Fruit fly (Drosophila melanogaster) whole organism, embryonic: ENCODE results near the gene CG12182.

ENCODE experiments used
- CG1024 ChIP-seq: fragments of 200-800 bp; sonication (Bioruptor generic); IDR thresholded peaks from 2 replicates; pipeline ENCODE4 v1.3.6; 2022; ENCODE audit warnings: missing biosample characterization, missing genetic modification characterization
- CG10979 ChIP-seq: fragments of 200-800 bp; sonication (Bioruptor generic); optimal IDR thresholded peaks from 2 replicates; lab custom pipeline; 2018; ENCODE audit warnings: missing biosample characterization, mild to moderate bottlenecking, missing genetic modification characterization, moderate library complexity
- CG11247 ChIP-seq: fragments of 200-800 bp; sonication (Bioruptor generic); IDR thresholded peaks from 2 replicates; pipeline ENCODE4 v1.3.6; 2022; ENCODE audit warnings: missing biosample characterization, missing genetic modification characterization
- CG11398 ChIP-seq: fragments of 200-800 bp; sonication (Bioruptor generic); optimal IDR thresholded peaks from 2 replicates; lab custom pipeline; 2016; ENCODE audit warnings: missing biosample characterization, missing genetic modification characterization
- CG12104 ChIP-seq: fragments of 200-800 bp; sonication (Bioruptor generic); optimal IDR thresholded peaks from 3 replicates; lab custom pipeline; 2016; ENCODE audit warnings: missing biosample characterization, missing genetic modification characterization
- CG12299 ChIP-seq: fragments of 200-800 bp; sonication (Bioruptor generic); optimal IDR thresholded peaks from 2 replicates; lab custom pipeline; 2018; ENCODE audit warnings: missing biosample characterization, mild to moderate bottlenecking, missing genetic modification characterization
- CG13123 ChIP-seq: fragments of 200-800 bp; sonication (Bioruptor generic); optimal IDR thresholded peaks from 2 replicates; lab custom pipeline; 2016; ENCODE audit warnings: missing biosample characterization, missing genetic modification characterization
- CG13287 ChIP-seq: fragments of 200-800 bp; sonication (Bioruptor generic); IDR thresholded peaks from 2 replicates; pipeline ENCODE4 v1.3.6; 2022; ENCODE audit warnings: missing biosample characterization, missing genetic modification characterization; ENCODE audit not compliant: partially characterized antibody
- CG1647 ChIP-seq: fragments of 200-800 bp; sonication (Bioruptor generic); optimal IDR thresholded peaks from 3 replicates; lab custom pipeline; 2016; ENCODE audit warnings: missing biosample characterization, missing genetic modification characterization
- CG17385 ChIP-seq: fragments of 200-800 bp; sonication (Bioruptor generic); optimal IDR thresholded peaks from 3 replicates; lab custom pipeline; 2018; ENCODE audit warnings: missing biosample characterization, mild to moderate bottlenecking, missing genetic modification characterization
- CG17829 ChIP-seq: fragments of 200-800 bp; optimal IDR thresholded peaks from 2 replicates; lab custom pipeline; 2019; ENCODE audit warnings: missing biosample characterization, mild to moderate bottlenecking, missing genetic modification characterization, moderate library complexity
- CG18011 ChIP-seq: fragments of 200-800 bp; sonication (Bioruptor generic); optimal IDR thresholded peaks from 2 replicates; lab custom pipeline; 2017; ENCODE audit warnings: missing biosample characterization, missing genetic modification characterization, mild to moderate bottlenecking, moderate library complexity, missing genotype
- CG18764 ChIP-seq: fragments of 200-800 bp; sonication (Bioruptor generic); optimal IDR thresholded peaks from 3 replicates; lab custom pipeline; 2016; ENCODE audit warnings: missing biosample characterization, missing genetic modification characterization
- CG2678 ChIP-seq: fragments of 200-800 bp; sonication (Bioruptor generic); optimal IDR thresholded peaks from 3 replicates; lab custom pipeline; 2019; ENCODE audit warnings: missing biosample characterization, mild to moderate bottlenecking, missing genetic modification characterization, moderate library complexity
- CG30403 ChIP-seq: fragments of 200-800 bp; sonication (Bioruptor generic); optimal IDR thresholded peaks from 3 replicates; lab custom pipeline; 2016; ENCODE audit warnings: missing biosample characterization, missing genetic modification characterization
- CG33557 ChIP-seq: fragments of 200-800 bp; sonication (Bioruptor generic); optimal IDR thresholded peaks from 2 replicates; lab custom pipeline; 2019; ENCODE audit warnings: missing biosample characterization, mild to moderate bottlenecking, missing genetic modification characterization, moderate library complexity
- CG4730 ChIP-seq: fragments of 200-800 bp; sonication (Bioruptor generic); IDR thresholded peaks from 2 replicates; pipeline ENCODE4 v1.3.6; 2022; ENCODE audit warnings: missing biosample characterization, missing genetic modification characterization
- CG5245 ChIP-seq: fragments of 200-800 bp; sonication (Bioruptor generic); optimal IDR thresholded peaks from 3 replicates; lab custom pipeline; 2016; ENCODE audit warnings: missing biosample characterization, missing genetic modification characterization
- CG6654 ChIP-seq: fragments of 200-800 bp; sonication (Bioruptor generic); optimal IDR thresholded peaks from 2 replicates; lab custom pipeline; 2017; ENCODE audit warnings: missing biosample characterization, mild to moderate bottlenecking, missing genetic modification characterization
- CG9609 ChIP-seq: fragments of 200-800 bp; sonication (Bioruptor generic); optimal IDR thresholded peaks from 3 replicates; lab custom pipeline; 2016; ENCODE audit warnings: missing biosample characterization, missing genetic modification characterization
- CG9932 ChIP-seq: fragments of 200-800 bp; sonication (Bioruptor generic); IDR thresholded peaks from 2 replicates; pipeline ENCODE4 v1.3.6; 2022; ENCODE audit warnings: missing biosample characterization, missing genetic modification characterization
- CrebB ChIP-seq: fragments of 200-800 bp; sonication (Bioruptor generic); optimal IDR thresholded peaks from 3 replicates; lab custom pipeline; 2018; ENCODE audit warnings: missing biosample characterization, mild to moderate bottlenecking, missing genetic modification characterization
- E2f2 ChIP-seq: fragments of 200-800 bp; sonication (Bioruptor generic); IDR thresholded peaks from 2 replicates; pipeline ENCODE4 v1.3.6; 2022; ENCODE audit warnings: missing biosample characterization, missing genetic modification characterization
- Jarid2 ChIP-seq: fragments of 200-800 bp; sonication (Bioruptor generic); optimal IDR thresholded peaks from 3 replicates; lab custom pipeline; 2017; ENCODE audit warnings: mild to moderate bottlenecking, missing biosample characterization, missing genetic modification reagents, missing genetic modification characterization
- Nf-YA ChIP-seq: fragments of 200-800 bp; sonication (Bioruptor generic); IDR thresholded peaks from 2 replicates; pipeline ENCODE4 v1.3.6; 2022; ENCODE audit warnings: missing biosample characterization, missing genetic modification characterization
- Ssrp ChIP-seq: fragments of 200-800 bp; sonication (Bioruptor generic); optimal IDR thresholded peaks from 2 replicates; lab custom pipeline; 2018; ENCODE audit warnings: missing biosample characterization, mild to moderate bottlenecking, missing genetic modification characterization, moderate library complexity
- Tbp ChIP-seq: fragments of >200 bp; optimal IDR thresholded peaks from 2 replicates; lab custom pipeline; 2018; ENCODE audit warnings: missing biosample characterization, missing genetic modification characterization
- Trl ChIP-seq, 3 experiments: fragments of >200 bp in 2 of 3; fragments of 200-800 bp in 1 of 3; sonication (Bioruptor generic) in 1 of 3; optimal IDR thresholded peaks; 2 replicates in 1 of 3; 3 replicates in 2 of 3; lab custom pipeline; 2016 to 2017; ENCODE audit warnings: missing biosample characterization in 1 of 3, missing genetic modification characterization in 1 of 3
- YL-1 ChIP-seq: fragments of 200-800 bp; sonication (Bioruptor generic); optimal IDR thresholded peaks from 3 replicates; lab custom pipeline; 2017; ENCODE audit warnings: missing biosample characterization, mild to moderate bottlenecking, missing genetic modification characterization
- ac ChIP-seq: fragments of 200-800 bp; sonication (Bioruptor generic); optimal IDR thresholded peaks from 3 replicates; lab custom pipeline; 2017; ENCODE audit warnings: missing biosample characterization, mild to moderate bottlenecking, missing genetic modification characterization
- bcd ChIP-seq: fragments of 200-800 bp; sonication (Bioruptor generic); optimal IDR thresholded peaks from 2 replicates; lab custom pipeline; 2017; ENCODE audit warnings: missing biosample characterization, mild to moderate bottlenecking, missing genetic modification characterization
- bowl ChIP-seq: fragments of 200-800 bp; sonication (Bioruptor generic); IDR thresholded peaks from 2 replicates; pipeline ENCODE4 v1.3.6; 2022; ENCODE audit warnings: missing biosample characterization, missing genetic modification characterization
- da ChIP-seq: fragments of 200-800 bp; sonication (Bioruptor generic); optimal IDR thresholded peaks from 2 replicates; lab custom pipeline; 2016; ENCODE audit warnings: missing biosample characterization, missing genetic modification characterization
- dpn ChIP-seq, 2 experiments: fragments of 200-800 bp; sonication (Bioruptor generic); optimal IDR thresholded peaks; 3 replicates each; lab custom pipeline; 2016; ENCODE audit warnings: missing biosample characterization in 2 of 2, missing genetic modification characterization in 2 of 2
- fd64A ChIP-seq: fragments of 200-800 bp; sonication (Bioruptor generic); optimal IDR thresholded peaks from 3 replicates; lab custom pipeline; 2018; ENCODE audit warnings: missing biosample characterization, mild to moderate bottlenecking, missing genetic modification characterization
- fu2 ChIP-seq: fragments of 200-800 bp; sonication (Bioruptor generic); optimal IDR thresholded peaks from 2 replicates; lab custom pipeline; 2016; ENCODE audit warnings: missing biosample characterization, missing genetic modification characterization
- gcm ChIP-seq: fragments of 200-800 bp; sonication (Bioruptor generic); optimal IDR thresholded peaks from 2 replicates; lab custom pipeline; 2019; ENCODE audit warnings: missing biosample characterization, mild to moderate bottlenecking, missing genetic modification characterization, moderate library complexity
- gem ChIP-seq: fragments of 200-800 bp; sonication (Bioruptor generic); optimal IDR thresholded peaks from 2 replicates; lab custom pipeline; 2019; ENCODE audit warnings: missing biosample characterization, mild to moderate bottlenecking, missing genetic modification characterization, moderate library complexity
- nerfin-1 ChIP-seq: fragments of 200-800 bp; sonication (Bioruptor generic); optimal IDR thresholded peaks from 3 replicates; lab custom pipeline; 2019; ENCODE audit warnings: missing biosample characterization, mild to moderate bottlenecking, missing genetic modification characterization, moderate library complexity
- odd ChIP-seq: fragments of 200-800 bp; sonication (Bioruptor generic); optimal IDR thresholded peaks from 2 replicates; lab custom pipeline; 2017; ENCODE audit warnings: missing biosample characterization, mild to moderate bottlenecking, missing genetic modification characterization
- pb ChIP-seq: fragments of 200-800 bp; sonication (Bioruptor generic); optimal IDR thresholded peaks from 3 replicates; lab custom pipeline; 2016; ENCODE audit warnings: missing biosample characterization, missing genetic modification characterization
- phol ChIP-seq: fragments of 200-800 bp; sonication (Bioruptor generic); optimal IDR thresholded peaks from 3 replicates; lab custom pipeline; 2018; ENCODE audit warnings: missing biosample characterization, mild to moderate bottlenecking, missing genetic modification characterization, moderate library complexity
- row ChIP-seq: fragments of 200-800 bp; sonication (Bioruptor generic); IDR thresholded peaks from 3 replicates; pipeline ENCODE4 v1.3.6; 2022; ENCODE audit warnings: missing biosample characterization, missing genetic modification characterization
- salm ChIP-seq: fragments of 200-800 bp; sonication (Bioruptor generic); optimal IDR thresholded peaks from 2 replicates; lab custom pipeline; 2018; ENCODE audit warnings: missing biosample characterization, mild to moderate bottlenecking, missing genetic modification characterization
- sens-2 ChIP-seq: fragments of 200-800 bp; sonication (Bioruptor generic); IDR thresholded peaks from 2 replicates; pipeline ENCODE4 v1.3.6; 2022; ENCODE audit warnings: missing biosample characterization, missing genetic modification characterization
- seq ChIP-seq: fragments of 200-800 bp; sonication (Bioruptor generic); IDR thresholded peaks from 2 replicates; pipeline ENCODE4 v1.3.6; 2022; ENCODE audit warnings: missing biosample characterization, missing genetic modification characterization
- tup ChIP-seq: fragments of 200-800 bp; sonication (Bioruptor generic); optimal IDR thresholded peaks from 2 replicates; lab custom pipeline; 2016; ENCODE audit warnings: missing biosample characterization, mild to moderate bottlenecking, missing genetic modification characterization, moderate library complexity
- wdn ChIP-seq: fragments of 200-800 bp; sonication (Bioruptor generic); IDR thresholded peaks from 2 replicates; pipeline ENCODE4 v1.3.6; 2022; ENCODE audit warnings: missing biosample characterization, missing genetic modification characterization
- zen ChIP-seq: fragments of 200-800 bp; sonication (Bioruptor generic); optimal IDR thresholded peaks from 3 replicates; lab custom pipeline; 2018; ENCODE audit warnings: missing biosample characterization, mild to moderate bottlenecking, missing genetic modification characterization, moderate library complexity

The CG12182 gene

DNA sequence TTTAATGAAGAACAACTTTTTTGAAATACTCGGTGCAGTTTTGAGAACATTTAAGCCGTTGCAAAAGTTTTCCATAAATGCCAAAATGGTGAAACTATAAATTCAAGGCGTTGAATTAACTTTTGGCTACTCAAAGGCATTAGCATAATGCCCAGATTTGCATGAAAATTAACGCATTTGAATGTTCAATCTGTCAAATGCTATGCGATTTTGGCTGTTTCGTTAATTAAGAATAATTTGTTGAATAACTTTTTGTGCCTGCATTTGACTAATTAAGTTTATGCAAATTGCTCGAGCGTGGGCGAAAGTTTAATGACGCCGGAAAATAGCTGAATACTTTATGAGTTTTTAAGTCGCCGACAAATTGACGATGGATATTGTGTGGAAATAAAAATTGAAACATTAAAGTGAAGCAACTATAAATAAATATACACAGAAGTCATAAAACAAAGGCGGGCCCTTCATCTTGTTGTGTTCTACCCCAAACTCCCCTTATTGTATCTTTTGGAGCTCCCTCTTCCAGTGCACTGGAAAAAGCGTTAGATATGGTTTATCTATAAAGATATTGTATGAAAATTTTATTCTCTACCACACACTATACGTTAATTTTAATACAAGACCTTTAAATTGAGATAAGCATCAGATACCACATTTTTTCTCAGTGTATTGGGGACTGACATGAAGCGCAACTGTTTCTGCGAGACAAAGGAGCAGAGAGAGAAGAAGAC is 47.1 kb downstream of the CG12182 start (continued):
- TF ChIP-seq ac (GFP tag; lab: Kevin White, UChicago): peak; percentile 45
- peak; percentile 41 to 63 for TF ChIP-seq dpn (GFP tag; optimal IDR thresholded peaks at IDR 0.05; lab: Kevin White, UChicago)
- TF ChIP-seq CG33557 (GFP tag; lab: Kevin White, UChicago): peak; percentile 63
- peak; percentile 33 for TF ChIP-seq CG5245 (GFP tag; lab: Kevin White, UChicago)
- no peak for TF ChIP-seq salm (tag; lab: Kevin White, UChicago)
- no peak for TF ChIP-seq da (GFP tag; lab: Kevin White, UChicago)
- TF ChIP-seq odd (GFP tag; lab: Kevin White, UChicago): no peak
- peak; percentile 26 for TF ChIP-seq CG13123
- peak; percentile 70 for TF ChIP-seq CG30403
- no peak; the same call in 1 of the 2 replicates for TF ChIP-seq CG9932 (GFP tag; lab: Robert Waterston, UW)
- TF ChIP-seq seq (GFP tag; lab: Robert Waterston, UW): no peak
- TF ChIP-seq gem: peak; percentile 80
- TF ChIP-seq bowl (GFP tag; lab: Robert Waterston, UW): no peak
- peak; percentile 62 for TF ChIP-seq nerfin-1
- peak; percentile 27 for TF ChIP-seq CrebB
- TF ChIP-seq CG1024 (GFP tag; lab: Robert Waterston, UW): peak; percentile 47; the same call in 1 of the 2 replicates
- peak; percentile 22 for TF ChIP-seq CG18764 (GFP tag; lab: Kevin White, UChicago)
- no peak for TF ChIP-seq CG6654 (GFP tag; lab: Kevin White, UChicago)
- TF ChIP-seq sens-2 (GFP tag; lab: Robert Waterston, UW): peak; percentile 60; the same call in 1 of the 2 replicates
- TF ChIP-seq CG2678 (tag; lab: Kevin White, UChicago): peak; percentile 74
- peak; percentile 15 for TF ChIP-seq CG9609 (GFP tag; lab: Kevin White, UChicago)
- TF ChIP-seq fd64A (GFP tag; lab: Kevin White, UChicago): peak; percentile 37
- TF ChIP-seq CG4730 (GFP tag; lab: Robert Waterston, UW): 0 out of 2 replicates have a peak, but pooled peaks have one; percentile 38
- TF ChIP-seq wdn (GFP tag; lab: Robert Waterston, UW): peak; percentile 41; the same call in 1 of the 2 replicates
- TF ChIP-seq CG18011 (GFP tag; lab: Kevin White, UChicago): peak; percentile 14
- TF ChIP-seq E2f2 (GFP tag; lab: Robert Waterston, UW): 0 out of 2 replicates have a peak, but pooled peaks have one; percentile 36
- TF ChIP-seq Nf-YA (GFP tag; lab: Robert Waterston, UW): 0 out of 2 replicates have a peak, but pooled peaks have one; percentile 36
- TF ChIP-seq CG1647 (GFP tag; lab: Kevin White, UChicago): peak; percentile 8
- peak; percentile 57 for TF ChIP-seq gcm (GFP tag; lab: Kevin White, UChicago)
- peak; percentile 17 for TF ChIP-seq pb (GFP tag; lab: Kevin White, UChicago)
- peak; percentile 28 for TF ChIP-seq Jarid2
- TF ChIP-seq tup: no peak
- peak; percentile 39 for TF ChIP-seq zen
- TF ChIP-seq bcd (GFP tag; lab: Kevin White, UChicago): peak; percentile 70
- peak; percentile 83 for TF ChIP-seq CG10979 (tag; lab: Kevin White, UChicago)
- no peak for TF ChIP-seq fu2 (GFP tag; lab: Kevin White, UChicago)
- peak; percentile 66 for TF ChIP-seq row (GFP tag; lab: Robert Waterston, UW)
- peak; percentile 1 for TF ChIP-seq CG11398 (GFP tag; lab: Kevin White, UChicago)
- TF ChIP-seq phol (tag; lab: Kevin White, UChicago): peak; percentile 78
- TF ChIP-seq Ssrp: peak; percentile 77
- TF ChIP-seq CG13287 (GFP tag; lab: Robert Waterston, UW): no peak
- peak; percentile 0 for TF ChIP-seq CG12299 (tag; lab: Kevin White, UChicago)
- no peak for TF ChIP-seq Tbp
- TF ChIP-seq CG17385: peak; percentile 47
- 0 out of 2 replicates have a peak, but pooled peaks have one; percentile 12 for TF ChIP-seq CG11247 (GFP tag; lab: Robert Waterston, UW)
- peak; percentile 18 for TF ChIP-seq CG12104 (GFP tag; lab: Kevin White, UChicago)
- peak; percentile 82 for TF ChIP-seq CG17829 (tag; lab: Kevin White, UChicago)
- TF ChIP-seq Trl (optimal IDR thresholded peaks at IDR 0.05; lab: Kevin White, UChicago): no peak
- peak; percentile 18 for TF ChIP-seq Trl (GFP tag; optimal IDR thresholded peaks at IDR 0.05; lab: Kevin White, UChicago)
- no peak for TF ChIP-seq YL-1 (GFP tag; lab: Kevin White, UChicago)
